Fruit fly (Drosophila melanogaster): Measurements from ENCODE around the gene CG14406.

DNA sequence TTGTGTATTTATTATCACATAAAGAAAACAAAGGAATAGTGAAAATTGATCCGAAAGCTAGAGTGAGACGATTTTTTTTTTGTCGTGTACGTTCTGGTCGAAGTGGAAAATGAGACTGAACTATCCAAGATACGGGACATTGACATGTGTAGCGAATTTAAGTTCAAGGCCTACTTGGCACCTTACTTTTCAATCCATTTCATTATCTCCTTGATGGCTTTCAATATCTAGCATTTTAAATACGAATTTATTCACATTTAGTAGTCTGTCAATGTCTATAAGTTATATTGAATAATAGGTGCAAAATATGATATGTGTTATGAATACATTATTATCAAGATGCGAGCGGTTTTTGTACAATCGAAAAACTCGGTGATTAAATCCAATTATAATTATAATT is 18.2 kb upstream of the CG14406 start, which contains the start of gene CG32591:
- TF ChIP-seq psq (optimal IDR thresholded peaks at IDR 0.05) (no peak), CG8478 (optimal IDR thresholded peaks at IDR 0.05) (no peak), EcR (GFP tag; optimal IDR thresholded peaks at IDR 0.05) (no peak), usp (GFP tag; optimal IDR thresholded peaks at IDR 0.05) (no peak)

Measured in whole organism.